Fruit fly (Drosophila melanogaster): Measurements from ENCODE around the gene Nulp1.
A peak's percentile ranks its signal among the peaks of the same experiment; 100 is the strongest.

The Nulp1 gene

DNA sequence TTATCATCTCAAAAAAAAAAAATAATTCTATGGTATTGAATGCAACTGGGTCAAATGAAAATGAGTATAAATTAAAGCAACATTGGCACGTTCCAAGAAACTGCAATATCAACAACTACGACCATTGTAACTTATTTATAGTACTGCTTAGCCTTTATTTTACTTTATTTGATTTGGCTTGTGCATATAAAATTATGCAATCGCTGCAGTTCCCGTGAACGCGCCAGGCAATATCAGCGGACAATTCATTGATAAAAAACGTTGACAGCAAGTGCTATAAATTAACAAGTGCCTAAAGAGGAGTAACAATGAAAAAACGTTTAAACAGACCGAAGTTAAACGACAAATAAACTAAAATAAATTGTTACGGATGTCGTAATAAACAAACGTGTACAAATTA lies 39.0 kb upstream of the Nulp1 start:
- TF ChIP-seq usp (GFP tag; optimal IDR thresholded peaks at IDR 0.05) (no peak), OdsH (GFP tag; optimal IDR thresholded peaks at IDR 0.05) (no peak), Hr78 (GFP tag; optimal IDR thresholded peaks at IDR 0.05) (no peak), lola (GFP tag; optimal IDR thresholded peaks at IDR 0.05) (no peak)

- TF ChIP-seq Myc (optimal IDR thresholded peaks at IDR 0.05) (peak; percentile 81), Rel (GFP tag; optimal IDR thresholded peaks at IDR 0.05) (no peak), Rel (tag; optimal IDR thresholded peaks at IDR 0.05) (no peak), dl (GFP tag; optimal IDR thresholded peaks at IDR 0.05; ENCODE audit: insufficient read depth in 1 of 2, partially characterized antibody in 2 of 2) (no peak), br (GFP tag; optimal IDR thresholded peaks at IDR 0.05) (no peak), N (GFP tag; optimal IDR thresholded peaks at IDR 0.05) (peak; percentile 53), Abd-B (GFP tag; optimal IDR thresholded peaks at IDR 0.05) (peak; percentile 57), dsf (GFP tag; optimal IDR thresholded peaks at IDR 0.05; ENCODE audit: borderline replicate concordance) (no peak), tai (GFP tag; optimal IDR thresholded peaks at IDR 0.05) (no peak), HLH106 (tag; optimal IDR thresholded peaks at IDR 0.05) (no peak), rgr (GFP tag; optimal IDR thresholded peaks at IDR 0.05) (no peak), Dfd (GFP tag; optimal IDR thresholded peaks at IDR 0.05) (no peak)
Measured at dm6 chr3L:8071693-8072260, 38.4 kb upstream of the Nulp1 start.

- TF ChIP-seq rgr (GFP tag; optimal IDR thresholded peaks at IDR 0.05) = peak; percentile 62
- peak; percentile 59 for TF ChIP-seq OdsH (GFP tag; optimal IDR thresholded peaks at IDR 0.05)
- TF ChIP-seq sage (GFP tag; optimal IDR thresholded peaks at IDR 0.05) = peak; percentile 7
- peak; percentile 29 for TF ChIP-seq br (GFP tag; optimal IDR thresholded peaks at IDR 0.05)
- no peak for TF ChIP-seq CG32264 (GFP tag; optimal IDR thresholded peaks at IDR 0.05)
- peak; percentile 46 for TF ChIP-seq ey (GFP tag; optimal IDR thresholded peaks at IDR 0.05)
- TF ChIP-seq HLH106 (tag; optimal IDR thresholded peaks at IDR 0.05) = peak; percentile 62
- no peak for TF ChIP-seq lola (GFP tag; optimal IDR thresholded peaks at IDR 0.05)
- TF ChIP-seq dmrt93B (GFP tag; optimal IDR thresholded peaks at IDR 0.05) = peak; percentile 34
- no peak for TF ChIP-seq sv (GFP tag; optimal IDR thresholded peaks at IDR 0.05)
- TF ChIP-seq foxo (GFP tag; optimal IDR thresholded peaks at IDR 0.05) = peak in 1 of 2 experiments; percentile 71
- peak; percentile 1 for TF ChIP-seq CG9705 (GFP tag; optimal IDR thresholded peaks at IDR 0.05)
- no peak for TF ChIP-seq brk (GFP tag; optimal IDR thresholded peaks at IDR 0.05)
- no peak for TF ChIP-seq Mio (GFP tag; optimal IDR thresholded peaks at IDR 0.05)
- no peak for TF ChIP-seq jim (GFP tag; optimal IDR thresholded peaks at IDR 0.05)
- no peak for TF ChIP-seq dsf (GFP tag; optimal IDR thresholded peaks at IDR 0.05; ENCODE audit: borderline replicate concordance)
- no peak for TF ChIP-seq Jra (GFP tag; optimal IDR thresholded peaks at IDR 0.05)
- peak; percentile 67 for TF ChIP-seq h (GFP tag; optimal IDR thresholded peaks at IDR 0.05)
- TF ChIP-seq Dfd (GFP tag; optimal IDR thresholded peaks at IDR 0.05) = no peak
- no peak for TF ChIP-seq Vsx2 (GFP tag; optimal IDR thresholded peaks at IDR 0.05; ENCODE audit: partially characterized antibody)
- TF ChIP-seq tai (GFP tag; optimal IDR thresholded peaks at IDR 0.05) = no peak
- TF ChIP-seq woc (GFP tag; optimal IDR thresholded peaks at IDR 0.05) = peak; percentile 28
- TF ChIP-seq N (GFP tag; optimal IDR thresholded peaks at IDR 0.05) = no peak
- TF ChIP-seq CrebA (GFP tag; optimal IDR thresholded peaks at IDR 0.05; ENCODE audit: borderline replicate concordance) = no peak
- TF ChIP-seq Hnf4 (GFP tag; optimal IDR thresholded peaks at IDR 0.05) = peak; percentile 44
- peak; percentile 24 for TF ChIP-seq psq (GFP tag; optimal IDR thresholded peaks at IDR 0.05)
- TF ChIP-seq Myc (optimal IDR thresholded peaks at IDR 0.05) = no peak
- TF ChIP-seq pan (optimal IDR thresholded peaks at IDR 0.05) = no peak
- no peak for TF ChIP-seq dl (GFP tag; optimal IDR thresholded peaks at IDR 0.05; ENCODE audit: insufficient read depth in 1 of 2, partially characterized antibody in 2 of 2)
- no peak for TF ChIP-seq GATAd (GFP tag; optimal IDR thresholded peaks at IDR 0.05)
- TF ChIP-seq Rel (GFP tag; optimal IDR thresholded peaks at IDR 0.05) = no peak
- no peak for TF ChIP-seq Rel (tag; optimal IDR thresholded peaks at IDR 0.05)
- TF ChIP-seq Sp1 (GFP tag; optimal IDR thresholded peaks at IDR 0.05) = peak; percentile 21
- no peak for TF ChIP-seq Hr78 (GFP tag; optimal IDR thresholded peaks at IDR 0.05)
- TF ChIP-seq Hr83 (GFP tag; optimal IDR thresholded peaks at IDR 0.05; ENCODE audit: poor library complexity, severe bottlenecking) = no peak
- TF ChIP-seq usp (GFP tag; optimal IDR thresholded peaks at IDR 0.05) = no peak
- TF ChIP-seq Abd-B (GFP tag; optimal IDR thresholded peaks at IDR 0.05) = no peak
- no peak for TF ChIP-seq Dif (GFP tag; optimal IDR thresholded peaks at IDR 0.05; ENCODE audit: partially characterized antibody)
- peak; percentile 84 for TF ChIP-seq fru (GFP tag; optimal IDR thresholded peaks at IDR 0.05)
Measured at dm6 chr3L:8072720-8073119, 37.4 kb upstream of the Nulp1 start.

Measured in whole organism, wandering third instar larva.